Fruit fly (Drosophila melanogaster): ENCODE results near the gene CG14312.

The CG14312 gene

DNA sequence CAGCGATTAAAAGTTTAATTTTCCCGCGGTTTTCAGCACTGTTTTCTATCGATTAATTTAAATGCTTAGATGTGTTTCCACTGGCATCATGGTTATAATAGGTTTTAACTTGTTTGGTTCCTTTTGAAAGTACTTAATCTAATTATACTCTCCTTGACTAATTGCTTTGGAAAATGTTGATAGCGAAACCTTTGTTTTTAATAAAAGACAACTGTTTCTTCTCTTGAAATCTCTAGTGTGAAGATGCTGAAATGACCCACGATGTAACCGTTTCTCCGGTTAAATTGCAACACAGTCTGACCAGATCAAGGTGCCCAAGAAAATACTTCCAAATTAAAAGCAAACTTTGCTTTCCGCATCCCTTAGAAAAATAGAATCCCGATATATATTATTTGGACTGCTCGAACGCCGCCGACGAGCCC lies 15.6 kb upstream of the CG14312 start, which contains the start of gene Dlc90F (continued):
- TF ChIP-seq psq (GFP tag; optimal IDR thresholded peaks at IDR 0.05) (no peak), dysf (GFP tag; IDR thresholded peaks at IDR 0.05) (peak; percentile 86), Lhr (GFP tag; optimal IDR thresholded peaks at IDR 0.05) (peak; percentile 95), E2f2 (GFP tag; IDR thresholded peaks at IDR 0.05) (peak; percentile 54; the same call in 1 of the 2 replicates), CG17361 (GFP tag; IDR thresholded peaks at IDR 0.05) (peak; percentile 84), CG3065 (GFP tag; optimal IDR thresholded peaks at IDR 0.05) (peak; percentile 1), CG12071 (GFP tag; optimal IDR thresholded peaks at IDR 0.05) (no peak), CG13894 (tag; optimal IDR thresholded peaks at IDR 0.05) (peak; percentile 60), CG17829 (tag; optimal IDR thresholded peaks at IDR 0.05) (peak; percentile 81), B-H2 (GFP tag; optimal IDR thresholded peaks at IDR 0.05) (peak; percentile 67), Mes4 (GFP tag; optimal IDR thresholded peaks at IDR 0.05) (peak; percentile 81), Spps (tag; optimal IDR thresholded peaks at IDR 0.05) (no peak), hbn (GFP tag; IDR thresholded peaks at IDR 0.05; ENCODE audit: partially characterized antibody) (no peak; the same call in 1 of the 2 replicates), CG9437 (GFP tag; optimal IDR thresholded peaks at IDR 0.05) (peak; percentile 50), p53 (GFP tag; optimal IDR thresholded peaks at IDR 0.05) (peak; percentile 68), Lpt (GFP tag; optimal IDR thresholded peaks at IDR 0.05) (no peak), CG1529 (GFP tag; optimal IDR thresholded peaks at IDR 0.05) (peak; percentile 40), CG16813 (GFP tag; IDR thresholded peaks at IDR 0.05; ENCODE audit: partially characterized antibody) (peak; percentile 49), Ptx1 (GFP tag; IDR thresholded peaks at IDR 0.05) (peak; percentile 90), Abd-B (GFP tag; optimal IDR thresholded peaks at IDR 0.05) (peak; percentile 95), Trl (optimal IDR thresholded peaks at IDR 0.05) (no peak), Trl (GFP tag; optimal IDR thresholded peaks at IDR 0.05) (peak; percentile 71), inv (GFP tag; IDR thresholded peaks at IDR 0.05; ENCODE audit: partially characterized antibody) (peak; percentile 29; the same call in 1 of the 2 replicates), CG7963 (GFP tag; IDR thresholded peaks at IDR 0.05; ENCODE audit: partially characterized antibody) (no peak), gsb-n (tag; optimal IDR thresholded peaks at IDR 0.05) (peak; percentile 56), da (GFP tag; optimal IDR thresholded peaks at IDR 0.05) (no peak), dati (GFP tag; IDR thresholded peaks at IDR 0.05) (no peak), chn (GFP tag; optimal IDR thresholded peaks at IDR 0.05) (peak; percentile 81), Poxn (GFP tag; IDR thresholded peaks at IDR 0.05) (no peak), CoRest (tag; optimal IDR thresholded peaks at IDR 0.05) (peak; percentile 90), CG15514 (GFP tag; optimal IDR thresholded peaks at IDR 0.05) (peak; percentile 67), slbo (GFP tag; IDR thresholded peaks at IDR 0.05) (peak; percentile 92), CG6683 (GFP tag; optimal IDR thresholded peaks at IDR 0.05) (no peak), gt (GFP tag; IDR thresholded peaks at IDR 0.05) (no peak), CG11247 (GFP tag; IDR thresholded peaks at IDR 0.05) (peak; percentile 82), CG34224 (GFP tag; IDR thresholded peaks at IDR 0.05; ENCODE audit: partially characterized antibody) (no peak), BtbVII (GFP tag; optimal IDR thresholded peaks at IDR 0.05) (no peak), Mad (GFP tag; optimal IDR thresholded peaks at IDR 0.05) (peak; percentile 50), Pdp1 (GFP tag; optimal IDR thresholded peaks at IDR 0.05) (peak; percentile 78 to 81), croc (GFP tag; conservative IDR thresholded peaks at IDR 0.05) (peak; percentile 68; the same call in 2 of the 3 replicates), eve (GFP tag; optimal IDR thresholded peaks at IDR 0.05) (no peak), nerfin-2 (GFP tag; IDR thresholded peaks at IDR 0.05; ENCODE audit: partially characterized antibody) (no peak), so (GFP tag; IDR thresholded peaks at IDR 0.05) (no peak), CG10274 (GFP tag; optimal IDR thresholded peaks at IDR 0.05) (no peak), CG13775 (GFP tag; optimal IDR thresholded peaks at IDR 0.05) (peak; percentile 74), esg (GFP tag; conservative IDR thresholded peaks at IDR 0.05) (peak; percentile 84), btn (GFP tag; optimal IDR thresholded peaks at IDR 0.05) (peak; percentile 22), CG9932 (GFP tag; IDR thresholded peaks at IDR 0.05) (peak; percentile 88), tin (GFP tag; optimal IDR thresholded peaks at IDR 0.05) (peak; percentile 66), CG6272 (GFP tag; IDR thresholded peaks at IDR 0.05) (peak; percentile 72), CG8944 (GFP tag; optimal IDR thresholded peaks at IDR 0.05) (peak; percentile 63)
